Fruit fly (Drosophila melanogaster): Measurements from ENCODE around the gene betaCOP.

Gene betaCOP

dm6 chrX:18370775-18371735 lies 14.0 kb downstream of the betaCOP start (continued):
- no peak for TF ChIP-seq Neu2 (GFP tag; optimal IDR thresholded peaks at IDR 0.05; ENCODE audit: borderline replicate concordance)
- no peak for TF ChIP-seq Ptx1 (GFP tag; IDR thresholded peaks at IDR 0.05)
- peak; percentile 63; the same call in 2 of the 3 replicates for TF ChIP-seq Dbx (GFP tag; IDR thresholded peaks at IDR 0.05)
- peak; percentile 33; the same call in 1 of the 3 replicates for TF ChIP-seq CG17361 (GFP tag; IDR thresholded peaks at IDR 0.05)
- TF ChIP-seq oc (tag; optimal IDR thresholded peaks at IDR 0.05): no peak
- peak; percentile 97 for TF ChIP-seq Dll (GFP tag; IDR thresholded peaks at IDR 0.05; ENCODE audit: partially characterized antibody)
- TF ChIP-seq B-H1 (GFP tag; IDR thresholded peaks at IDR 0.05): no peak
- no peak for TF ChIP-seq ase (GFP tag; IDR thresholded peaks at IDR 0.05)
- no peak for TF ChIP-seq trh (GFP tag; optimal IDR thresholded peaks at IDR 0.05)
- TF ChIP-seq MBD-R2 (GFP tag; IDR thresholded peaks at IDR 0.05): peak; percentile 40
- TF ChIP-seq Dp (GFP tag; optimal IDR thresholded peaks at IDR 0.05): peak; percentile 89
- peak; percentile 81 for TF ChIP-seq CG3847 (GFP tag; IDR thresholded peaks at IDR 0.05)
- TF ChIP-seq Bteb2 (GFP tag; optimal IDR thresholded peaks at IDR 0.05): no peak
- peak; percentile 40 for TF ChIP-seq CG9609 (GFP tag; optimal IDR thresholded peaks at IDR 0.05)
- peak; percentile 41 for TF ChIP-seq kah (GFP tag; optimal IDR thresholded peaks at IDR 0.05)
- peak; percentile 25 for TF ChIP-seq CG1792 (GFP tag; optimal IDR thresholded peaks at IDR 0.05)
- TF ChIP-seq scrt (GFP tag; optimal IDR thresholded peaks at IDR 0.05): peak; percentile 88
- peak; percentile 11 for TF ChIP-seq Max (GFP tag; optimal IDR thresholded peaks at IDR 0.05)
- TF ChIP-seq pan (optimal IDR thresholded peaks at IDR 0.05): no peak
- TF ChIP-seq pan (GFP tag; optimal IDR thresholded peaks at IDR 0.05 in 1 of 2, IDR thresholded peaks at IDR 0.05 in 1 of 2): no peak
- peak; percentile 4 for TF ChIP-seq sug (tag; optimal IDR thresholded peaks at IDR 0.05)
- peak; percentile 98 for TF ChIP-seq CG4360 (GFP tag; IDR thresholded peaks at IDR 0.05)
- TF ChIP-seq unpg (GFP tag; optimal IDR thresholded peaks at IDR 0.05): peak; percentile 2
- TF ChIP-seq Gug (GFP tag; IDR thresholded peaks at IDR 0.05): peak; percentile 66; the same call in 2 of the 4 replicates
- TF ChIP-seq CG2678 (tag; optimal IDR thresholded peaks at IDR 0.05): no peak
- TF ChIP-seq CG7556 (GFP tag; optimal IDR thresholded peaks at IDR 0.05): peak; percentile 7
- no peak for TF ChIP-seq CG10565 (GFP tag; optimal IDR thresholded peaks at IDR 0.05)
- no peak for TF ChIP-seq tio (GFP tag; optimal IDR thresholded peaks at IDR 0.05)
- TF ChIP-seq phol (tag; optimal IDR thresholded peaks at IDR 0.05): peak; percentile 54
- TF ChIP-seq inv (GFP tag; IDR thresholded peaks at IDR 0.05; ENCODE audit: partially characterized antibody): peak; percentile 99
- no peak for TF ChIP-seq Hmx (GFP tag; optimal IDR thresholded peaks at IDR 0.05)
- peak; percentile 42 for TF ChIP-seq Xbp1 (GFP tag; optimal IDR thresholded peaks at IDR 0.05)
- no peak for TF ChIP-seq gro (GFP tag; optimal IDR thresholded peaks at IDR 0.05)
- TF ChIP-seq Hr51 (GFP tag; optimal IDR thresholded peaks at IDR 0.05): no peak
- TF ChIP-seq ranshi (GFP tag; IDR thresholded peaks at IDR 0.05): 0 out of 2 replicates have a peak, but pooled peaks have one; percentile 17
- TF ChIP-seq HLH4C (GFP tag; IDR thresholded peaks at IDR 0.05; ENCODE audit: partially characterized antibody): peak; percentile 97
- TF ChIP-seq toy (GFP tag; IDR thresholded peaks at IDR 0.05): no peak
- TF ChIP-seq CG4328 (GFP tag; optimal IDR thresholded peaks at IDR 0.05): no peak
- TF ChIP-seq CG11695 (GFP tag; IDR thresholded peaks at IDR 0.05): 0 out of 3 replicates have a peak, but pooled peaks have one; percentile 38
- peak; percentile 98 for TF ChIP-seq hbn (GFP tag; IDR thresholded peaks at IDR 0.05; ENCODE audit: partially characterized antibody)
- TF ChIP-seq Meics (GFP tag; optimal IDR thresholded peaks at IDR 0.05): peak; percentile 42
- no peak for TF ChIP-seq CG8924 (tag; optimal IDR thresholded peaks at IDR 0.05)
- no peak for TF ChIP-seq CG9876 (GFP tag; optimal IDR thresholded peaks at IDR 0.05)
- TF ChIP-seq dimm (GFP tag; IDR thresholded peaks at IDR 0.05): no peak
- TF ChIP-seq Poxn (GFP tag; IDR thresholded peaks at IDR 0.05): no peak
- TF ChIP-seq Vsx1 (GFP tag; optimal IDR thresholded peaks at IDR 0.05): no peak
- peak; percentile 70 for TF ChIP-seq Rfx (GFP tag; IDR thresholded peaks at IDR 0.05)
- no peak for TF ChIP-seq D19A (tag; optimal IDR thresholded peaks at IDR 0.05)
- TF ChIP-seq Rx (GFP tag; IDR thresholded peaks at IDR 0.05): no peak
